Fruit fly (Drosophila melanogaster): Measurements from ENCODE around the gene CG3407.

Gene CG3407

dm6 chr2L:3772937-3773623 is 40.1 kb downstream of the CG3407 start (continued):
- TF ChIP-seq sr (GFP tag; IDR thresholded peaks at IDR 0.05) (no peak), zfh1 (GFP tag; IDR thresholded peaks at IDR 0.05) (no peak), pros (GFP tag; optimal IDR thresholded peaks at IDR 0.05) (peak; percentile 29), HLH3B (GFP tag; IDR thresholded peaks at IDR 0.05) (no peak), tap (tag; optimal IDR thresholded peaks at IDR 0.05) (no peak), CG11247 (GFP tag; IDR thresholded peaks at IDR 0.05) (no peak), CG30431 (GFP tag; optimal IDR thresholded peaks at IDR 0.05) (no peak), Neu2 (GFP tag; optimal IDR thresholded peaks at IDR 0.05; ENCODE audit: borderline replicate concordance) (no peak), h (optimal IDR thresholded peaks at IDR 0.05) (no peak), CG4328 (GFP tag; optimal IDR thresholded peaks at IDR 0.05) (peak; percentile 29), schlank (tag; optimal IDR thresholded peaks at IDR 0.05) (no peak), sim (GFP tag; IDR thresholded peaks at IDR 0.05) (no peak), lab (GFP tag; optimal IDR thresholded peaks at IDR 0.05) (peak; percentile 52), eyg (GFP tag; optimal IDR thresholded peaks at IDR 0.05) (no peak), CG9609 (GFP tag; optimal IDR thresholded peaks at IDR 0.05) (no peak), CG7372 (GFP tag; IDR thresholded peaks at IDR 0.05) (no peak), tup (GFP tag; optimal IDR thresholded peaks at IDR 0.05) (no peak), wek (GFP tag; optimal IDR thresholded peaks at IDR 0.05) (no peak), fd64A (GFP tag; optimal IDR thresholded peaks at IDR 0.05) (no peak), Sox102F (GFP tag; optimal IDR thresholded peaks at IDR 0.05) (peak; percentile 72), toy (GFP tag; IDR thresholded peaks at IDR 0.05) (no peak), CG31441 (GFP tag; IDR thresholded peaks at IDR 0.05) (peak; percentile 74), CG34224 (GFP tag; IDR thresholded peaks at IDR 0.05; ENCODE audit: partially characterized antibody) (no peak), Elba2 (GFP tag; optimal IDR thresholded peaks at IDR 0.05) (no peak), en (GFP tag; optimal IDR thresholded peaks at IDR 0.05) (no peak), salm (tag; optimal IDR thresholded peaks at IDR 0.05) (peak; percentile 27), slou (GFP tag; optimal IDR thresholded peaks at IDR 0.05) (no peak), hkb (optimal IDR thresholded peaks at IDR 0.05) (no peak), hkb (GFP tag; IDR thresholded peaks at IDR 0.05) (no peak), bsh (GFP tag; optimal IDR thresholded peaks at IDR 0.05) (peak in 1 of 2 experiments; percentile 10), sisA (GFP tag; IDR thresholded peaks at IDR 0.05) (no peak), CG15479 (GFP tag; optimal IDR thresholded peaks at IDR 0.05) (no peak), chm (GFP tag; IDR thresholded peaks at IDR 0.05) (no peak), Jarid2 (GFP tag; optimal IDR thresholded peaks at IDR 0.05) (no peak), Pdp1 (GFP tag; optimal IDR thresholded peaks at IDR 0.05) (peak; percentile 6 to 9), Ravus (GFP tag; IDR thresholded peaks at IDR 0.05) (no peak), HmgZ (tag; optimal IDR thresholded peaks at IDR 0.05) (no peak), CG7839 (tag; optimal IDR thresholded peaks at IDR 0.05) (peak; percentile 72), z (GFP tag; IDR thresholded peaks at IDR 0.05) (peak; percentile 67; the same call in 2 of the 3 replicates), Hr39 (optimal IDR thresholded peaks at IDR 0.05) (no peak), D19A (tag; optimal IDR thresholded peaks at IDR 0.05) (peak; percentile 99), CoRest (tag; optimal IDR thresholded peaks at IDR 0.05) (peak; percentile 81), CG12219 (GFP tag; optimal IDR thresholded peaks at IDR 0.05) (no peak), CG13287 (GFP tag; IDR thresholded peaks at IDR 0.05; ENCODE audit: partially characterized antibody) (no peak; the same call in 1 of the 2 replicates), CG5953 (GFP tag; IDR thresholded peaks at IDR 0.05) (no peak), nmo (GFP tag; optimal IDR thresholded peaks at IDR 0.05) (peak; percentile 82), ssp (GFP tag; IDR thresholded peaks at IDR 0.05) (peak; percentile 39), lilli (GFP tag; optimal IDR thresholded peaks at IDR 0.05) (peak; percentile 7), CG3847 (GFP tag; IDR thresholded peaks at IDR 0.05) (no peak), inv (GFP tag; IDR thresholded peaks at IDR 0.05; ENCODE audit: partially characterized antibody) (no peak), CG2202 (tag; optimal IDR thresholded peaks at IDR 0.05) (no peak)

Data from whole organism, embryonic.